Fruit fly (Drosophila melanogaster): Measurements from ENCODE around the gene CG42832.

CG42832 gene

DNA sequence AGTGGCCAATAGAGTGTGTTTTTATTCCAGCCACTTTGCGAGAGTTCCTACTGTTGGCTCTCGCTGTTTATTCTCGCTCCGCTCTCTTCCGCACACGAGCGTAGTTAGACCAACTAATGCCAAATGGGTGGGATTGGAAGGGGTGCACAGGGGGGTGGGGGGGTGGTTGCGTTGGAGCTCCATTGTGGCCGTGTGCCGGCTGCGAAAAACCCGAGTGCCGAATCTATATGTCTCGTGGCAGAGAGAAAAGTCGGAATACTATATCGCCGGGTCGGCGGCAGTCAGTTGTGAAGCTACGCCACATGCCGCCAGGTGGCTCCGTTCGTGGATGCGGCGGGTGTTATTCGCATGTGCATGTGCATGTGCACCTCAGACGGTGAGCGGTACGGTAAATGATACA, 8.8 kb upstream of the CG42832 start:
- TF ChIP-seq usp (GFP tag; optimal IDR thresholded peaks at IDR 0.05) (no peak), pan (optimal IDR thresholded peaks at IDR 0.05) (no peak), CG8478 (optimal IDR thresholded peaks at IDR 0.05) (no peak), EcR (GFP tag; optimal IDR thresholded peaks at IDR 0.05) (no peak), psq (optimal IDR thresholded peaks at IDR 0.05) (no peak), Dll (optimal IDR thresholded peaks at IDR 0.05) (no peak)

DNA sequence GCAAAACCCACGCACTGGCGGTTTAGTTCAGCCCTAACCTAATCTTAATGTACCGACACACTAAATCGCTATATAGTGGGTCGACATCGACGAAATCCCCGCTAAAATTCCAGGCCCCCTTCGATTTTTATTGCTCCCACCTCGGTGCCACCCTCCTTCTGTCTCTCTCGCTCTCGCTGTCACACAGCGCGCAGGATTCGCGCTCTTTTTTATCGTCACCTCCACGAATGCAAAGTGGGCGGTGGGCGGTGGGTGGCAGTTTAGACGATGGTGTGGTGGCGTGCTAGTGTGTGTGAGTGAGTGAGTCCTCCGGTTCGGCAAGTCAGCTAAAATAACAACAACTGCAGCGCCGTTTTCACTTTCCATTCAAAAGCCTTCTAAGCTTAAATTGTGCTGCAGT, 7.9 kb upstream of the CG42832 start:
- TF ChIP-seq Dll (optimal IDR thresholded peaks at IDR 0.05) (no peak), psq (optimal IDR thresholded peaks at IDR 0.05) (no peak), CG8478 (optimal IDR thresholded peaks at IDR 0.05) (no peak), usp (GFP tag; optimal IDR thresholded peaks at IDR 0.05) (no peak), pan (optimal IDR thresholded peaks at IDR 0.05) (no peak), EcR (GFP tag; optimal IDR thresholded peaks at IDR 0.05) (no peak)

DNA sequence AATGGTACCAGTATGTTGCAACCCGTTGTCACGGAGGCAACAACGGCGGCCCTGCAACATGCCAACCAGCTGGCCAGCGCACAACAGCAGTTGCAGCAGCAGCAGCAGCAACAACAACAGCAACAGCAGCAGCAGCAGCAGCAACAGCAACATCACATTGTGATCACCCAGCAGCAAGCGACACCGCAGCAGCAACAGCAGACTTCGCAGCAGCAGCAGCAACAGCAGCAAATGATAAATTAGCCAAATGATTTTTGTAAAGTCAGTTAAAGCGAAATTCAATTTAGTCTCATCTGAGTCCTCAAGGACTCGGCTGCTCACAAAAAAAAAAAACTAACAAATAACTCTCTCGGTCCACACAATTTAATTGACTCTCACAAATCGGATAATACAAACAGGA, 5.7 kb upstream of the CG42832 start:
- TF ChIP-seq EcR (GFP tag; optimal IDR thresholded peaks at IDR 0.05), result no peak
- no peak for TF ChIP-seq Dll (optimal IDR thresholded peaks at IDR 0.05)
- TF ChIP-seq psq (optimal IDR thresholded peaks at IDR 0.05), result no peak
- no peak for TF ChIP-seq pan (optimal IDR thresholded peaks at IDR 0.05)
- TF ChIP-seq usp (GFP tag; optimal IDR thresholded peaks at IDR 0.05), result no peak
- TF ChIP-seq CG8478 (optimal IDR thresholded peaks at IDR 0.05), result no peak

DNA sequence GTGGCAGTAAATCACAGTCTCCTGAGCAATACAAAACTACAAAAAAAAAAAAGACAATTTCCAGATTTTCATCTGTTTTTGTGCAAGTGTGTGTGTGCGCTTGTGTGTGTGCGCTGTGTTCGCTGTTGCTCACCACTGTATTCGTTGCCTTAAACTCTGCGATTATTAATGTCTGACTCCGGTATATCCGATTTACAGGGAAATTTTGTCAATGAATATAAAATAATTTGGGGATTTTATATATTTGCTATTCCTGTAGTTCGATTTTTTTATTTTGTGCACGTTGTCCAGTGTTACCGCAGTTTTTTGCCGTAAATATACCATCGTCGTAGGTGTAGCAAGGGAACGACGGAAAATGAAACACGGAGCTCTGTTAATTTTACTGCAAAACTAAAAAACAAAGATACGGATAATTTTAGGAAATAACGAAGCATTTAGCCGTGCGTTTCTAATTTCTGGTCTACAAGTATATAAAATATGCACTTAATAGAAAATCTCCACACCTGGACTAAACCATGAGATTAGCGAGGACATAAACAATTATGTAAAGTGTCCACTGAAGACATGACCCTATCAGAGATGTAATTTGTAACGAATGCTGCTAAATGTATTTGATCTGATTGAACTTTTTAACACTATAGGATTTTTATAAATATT, 654 bp upstream of the CG42832 start, which contains the start of gene Duba:
Gene Duba, minus strand, starts transcription at position 313 of the 657 bp plus-strand sequence.
- TF ChIP-seq EcR (GFP tag; optimal IDR thresholded peaks at IDR 0.05), result no peak
- TF ChIP-seq usp (GFP tag; optimal IDR thresholded peaks at IDR 0.05), result no peak
- TF ChIP-seq Dll (optimal IDR thresholded peaks at IDR 0.05), result no peak
- no peak for TF ChIP-seq pan (optimal IDR thresholded peaks at IDR 0.05)
- no peak for TF ChIP-seq CG8478 (optimal IDR thresholded peaks at IDR 0.05)
- no peak for TF ChIP-seq psq (optimal IDR thresholded peaks at IDR 0.05)

DNA sequence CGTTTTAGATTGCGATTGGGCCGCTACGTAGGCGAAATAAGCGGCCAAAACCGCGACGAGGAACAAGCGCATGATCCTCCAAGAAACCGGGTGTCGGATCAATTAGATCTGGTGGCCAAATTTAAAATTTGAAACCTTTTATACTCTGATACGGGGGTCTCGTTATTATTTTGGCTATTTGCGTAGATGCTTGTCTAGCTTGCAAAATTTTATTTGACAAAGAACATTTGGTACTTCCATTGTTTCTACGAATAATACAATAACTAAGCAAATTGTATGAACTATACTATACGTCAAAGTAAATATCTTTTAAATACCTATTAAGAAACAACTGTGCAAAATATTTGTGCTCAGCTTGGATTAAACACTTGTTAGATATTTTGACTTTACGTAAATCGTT, 10.1 kb downstream of the CG42832 start, which contains the start of gene Muc68Ca:
Gene Muc68Ca, minus strand, starts transcription at position 101 of the 400 bp plus-strand sequence.
- TF ChIP-seq usp (GFP tag; optimal IDR thresholded peaks at IDR 0.05) (no peak), Dll (optimal IDR thresholded peaks at IDR 0.05) (no peak), psq (optimal IDR thresholded peaks at IDR 0.05) (no peak), CG8478 (optimal IDR thresholded peaks at IDR 0.05) (no peak), pan (optimal IDR thresholded peaks at IDR 0.05) (no peak), EcR (GFP tag; optimal IDR thresholded peaks at IDR 0.05) (no peak)

DNA sequence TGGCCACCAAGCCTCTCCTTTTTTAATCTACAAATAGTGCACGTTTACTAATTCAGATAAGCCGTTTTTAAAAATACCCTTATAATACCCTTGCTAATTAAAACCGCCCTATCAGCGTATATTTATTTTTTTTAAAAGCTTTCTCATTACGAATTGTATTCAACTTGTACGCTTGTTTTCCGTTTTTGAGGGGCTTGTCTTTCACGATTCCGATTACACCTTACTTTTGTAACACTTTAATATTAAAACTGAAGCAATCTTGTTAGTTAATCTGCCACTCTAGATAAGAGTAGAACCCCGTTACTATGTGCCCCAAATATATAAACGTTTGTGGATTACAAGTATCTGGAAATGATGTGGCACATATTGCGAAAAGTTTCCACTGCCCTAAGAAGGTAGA, 12.8 kb downstream of the CG42832 start:
- TF ChIP-seq psq (optimal IDR thresholded peaks at IDR 0.05) (no peak), CG8478 (optimal IDR thresholded peaks at IDR 0.05) (no peak), EcR (GFP tag; optimal IDR thresholded peaks at IDR 0.05) (no peak), usp (GFP tag; optimal IDR thresholded peaks at IDR 0.05) (no peak), Dll (optimal IDR thresholded peaks at IDR 0.05) (no peak), pan (optimal IDR thresholded peaks at IDR 0.05) (no peak)

DNA sequence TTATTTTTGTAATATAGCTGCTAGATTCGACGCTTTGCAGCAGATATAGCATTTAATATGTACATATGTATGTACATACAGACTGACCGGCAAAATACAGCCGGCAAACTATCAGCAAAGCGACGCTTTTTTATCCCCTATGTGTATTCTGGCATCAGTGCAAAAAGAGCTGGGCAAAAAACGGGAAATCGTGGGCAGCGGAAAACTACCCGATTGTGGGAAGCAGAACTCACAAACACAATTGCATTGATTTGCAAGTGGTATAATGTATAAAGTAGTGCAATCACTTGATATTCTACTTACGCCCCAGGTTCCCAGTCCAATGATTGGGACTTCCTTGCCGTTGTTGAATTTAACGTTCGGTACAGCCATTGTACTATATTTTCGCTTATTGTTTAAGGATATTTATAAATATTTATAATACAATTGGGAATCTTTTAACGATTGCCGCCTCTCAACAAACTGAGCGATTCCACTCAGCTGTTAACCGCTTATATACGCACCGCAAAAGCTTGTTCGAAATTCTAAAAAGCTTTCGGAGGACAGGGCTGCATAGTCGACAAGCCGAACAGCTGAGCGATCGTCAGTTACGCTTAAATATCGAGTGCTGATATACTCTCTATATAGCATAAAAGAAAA, 13.4 kb downstream of the CG42832 start:
- TF ChIP-seq Dll (optimal IDR thresholded peaks at IDR 0.05), result no peak

DNA sequence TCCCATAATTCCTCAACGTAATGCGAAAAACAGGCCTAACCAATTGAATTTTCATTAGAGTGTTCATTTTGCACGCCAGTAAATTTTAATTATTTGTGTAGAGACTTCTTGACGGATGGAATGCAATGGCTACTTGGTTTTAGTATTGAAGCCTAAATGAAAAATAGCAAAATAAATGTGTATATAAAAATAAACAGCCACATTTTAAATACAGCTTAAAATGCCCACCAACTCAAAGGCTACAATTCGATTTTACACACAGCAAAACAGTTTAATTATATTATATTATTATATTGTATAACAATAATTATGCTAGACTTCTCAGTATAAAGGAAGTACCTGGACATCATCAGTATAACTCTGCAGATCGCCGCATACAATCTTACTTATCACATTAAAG, 14.3 kb downstream of the CG42832 start, which contains the start of gene Akr1B:
Gene Akr1B, minus strand, starts transcription at position 101 of the 400 bp plus-strand sequence.
- TF ChIP-seq Dll (optimal IDR thresholded peaks at IDR 0.05) (no peak), psq (optimal IDR thresholded peaks at IDR 0.05) (no peak), pan (optimal IDR thresholded peaks at IDR 0.05) (no peak), CG8478 (optimal IDR thresholded peaks at IDR 0.05) (no peak), EcR (GFP tag; optimal IDR thresholded peaks at IDR 0.05) (no peak), usp (GFP tag; optimal IDR thresholded peaks at IDR 0.05) (no peak)

DNA sequence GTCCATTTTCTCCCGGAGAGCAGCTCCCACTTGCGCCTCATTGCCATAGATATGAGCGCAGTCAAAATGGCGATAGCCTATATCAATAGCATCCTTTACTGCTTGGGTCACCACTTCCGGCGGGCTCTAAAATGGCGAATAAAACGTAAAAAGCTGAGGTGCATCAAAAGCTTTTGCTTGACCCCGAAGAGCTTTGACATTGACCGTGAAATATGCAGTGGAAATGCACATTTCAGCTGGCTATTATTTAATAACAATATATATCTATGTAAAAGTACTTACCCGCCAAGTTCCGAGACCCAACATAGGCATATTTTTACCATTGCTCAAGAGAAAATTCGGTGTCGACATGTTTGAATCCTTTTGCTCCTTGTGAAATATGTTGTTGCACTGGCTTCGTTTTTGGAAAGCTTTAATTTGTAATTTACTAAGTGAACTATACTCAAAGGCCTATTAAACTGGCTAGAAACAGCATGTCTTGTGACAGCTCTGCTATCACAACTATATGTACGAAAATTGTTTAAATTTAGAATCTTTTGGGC, 15.8 kb downstream of the CG42832 start, which contains the start of gene CG6083:
Gene CG6083, minus strand, starts transcription at position 492 of the 542 bp plus-strand sequence.
- TF ChIP-seq pan (optimal IDR thresholded peaks at IDR 0.05), result no peak
- no peak for TF ChIP-seq EcR (GFP tag; optimal IDR thresholded peaks at IDR 0.05)
- no peak for TF ChIP-seq Dll (optimal IDR thresholded peaks at IDR 0.05)
- TF ChIP-seq CG8478 (optimal IDR thresholded peaks at IDR 0.05), result no peak
- no peak for TF ChIP-seq usp (GFP tag; optimal IDR thresholded peaks at IDR 0.05)
- TF ChIP-seq psq (optimal IDR thresholded peaks at IDR 0.05), result no peak

DNA sequence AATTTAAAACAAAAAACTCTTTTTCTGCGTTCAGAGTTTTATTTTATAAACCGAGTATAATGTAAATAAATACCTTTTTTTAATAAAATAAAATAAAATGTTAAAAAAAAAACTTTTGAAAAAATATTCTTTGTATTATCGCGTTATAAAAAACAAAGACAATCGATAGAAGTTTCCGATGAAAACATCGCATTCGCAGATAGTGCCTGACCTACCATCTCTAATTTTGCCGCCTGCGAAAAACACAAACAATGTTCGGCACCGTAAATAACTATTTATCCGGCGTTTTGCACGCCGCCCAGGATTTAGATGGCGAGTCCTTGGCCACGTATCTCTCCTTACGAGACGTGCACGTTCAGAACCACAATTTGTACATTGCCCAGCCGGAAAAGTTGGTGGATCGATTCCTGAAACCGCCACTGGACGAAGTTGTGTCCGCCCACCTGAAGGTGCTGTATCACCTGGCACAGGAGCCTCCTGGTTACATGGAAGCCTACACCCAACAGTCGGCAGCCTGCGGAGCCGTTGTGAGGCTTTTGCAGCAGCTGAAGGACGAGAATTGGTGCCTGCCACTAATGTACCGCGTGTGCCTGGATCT, 16.4 kb downstream of the CG42832 start, which contains the start of gene PCID2:
Gene PCID2, plus strand, starts transcription at position 213 of the 598 bp plus-strand sequence.
- TF ChIP-seq EcR (GFP tag; optimal IDR thresholded peaks at IDR 0.05) (no peak), psq (optimal IDR thresholded peaks at IDR 0.05) (no peak), CG8478 (optimal IDR thresholded peaks at IDR 0.05) (no peak), pan (optimal IDR thresholded peaks at IDR 0.05) (no peak), Dll (optimal IDR thresholded peaks at IDR 0.05) (no peak), usp (GFP tag; optimal IDR thresholded peaks at IDR 0.05) (no peak)

DNA sequence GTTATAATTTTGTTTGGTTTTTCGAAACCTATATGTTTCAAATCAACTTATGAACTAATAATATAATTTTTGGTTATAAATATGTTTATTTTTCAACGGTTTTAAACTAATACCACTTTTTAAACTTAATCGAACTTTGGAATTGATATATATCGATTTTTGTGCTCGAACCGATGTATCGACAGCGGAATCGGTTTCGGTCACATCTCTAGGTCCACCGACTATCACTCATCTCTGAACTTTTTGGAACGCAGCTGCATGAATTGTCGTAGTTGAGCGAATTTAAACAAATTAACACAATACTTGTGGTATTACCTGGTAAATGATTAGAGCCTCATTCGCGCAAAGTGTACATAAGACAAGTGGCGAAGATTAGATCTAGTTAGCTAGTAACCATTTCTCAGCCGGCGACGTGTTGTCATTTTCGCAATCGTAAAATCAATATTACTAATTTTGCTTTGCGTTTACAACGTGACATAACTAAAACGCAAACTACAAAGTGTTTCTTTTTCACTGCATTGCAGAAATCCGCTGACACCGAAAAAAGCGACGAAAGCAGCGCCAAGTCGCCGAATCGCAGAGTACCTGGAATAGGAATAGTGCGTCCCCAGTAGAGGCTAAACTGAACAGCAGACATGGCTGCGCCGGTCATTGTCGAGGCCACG, 18.0 kb downstream of the CG42832 start, which contains the start of gene Apt1:
Gene Apt1, plus strand, starts transcription at position 219 of the 665 bp plus-strand sequence.
- no peak for TF ChIP-seq EcR (GFP tag; optimal IDR thresholded peaks at IDR 0.05)
- TF ChIP-seq CG8478 (optimal IDR thresholded peaks at IDR 0.05), result no peak
- no peak for TF ChIP-seq usp (GFP tag; optimal IDR thresholded peaks at IDR 0.05)
- no peak for TF ChIP-seq psq (optimal IDR thresholded peaks at IDR 0.05)
- no peak for TF ChIP-seq Dll (optimal IDR thresholded peaks at IDR 0.05)
- TF ChIP-seq pan (optimal IDR thresholded peaks at IDR 0.05), result no peak
